Worm (Caenorhabditis elegans) whole organism, L1 larva: ENCODE measurements around the gene C56G2.15.

Experiments used
- blmp-1 ChIP-seq: fragments of 150-350 bp; optimal IDR thresholded peaks from 2 replicates; lab custom pipeline; 2014; ENCODE audit warnings: missing biosample characterization, missing genetic modification characterization
- ceh-8 ChIP-seq: fragments of 200-800 bp; sonication (Bioruptor generic); optimal IDR thresholded peaks from 2 replicates; lab custom pipeline; 2018; ENCODE audit warnings: mild to moderate bottlenecking, missing genetic modification characterization, moderate library complexity, missing compliant biosample characterization
- lin-15B ChIP-seq: fragments of 150-350 bp; sonication (generic microtip); optimal IDR thresholded peaks from 3 replicates; lab custom pipeline; 2014; ENCODE audit warnings: missing biosample characterization, missing genetic modification characterization
- nhr-84 ChIP-seq: sonication (generic microtip); optimal IDR thresholded peaks from 2 replicates; lab custom pipeline; 2017; ENCODE audit warnings: missing biosample characterization, missing genetic modification characterization

DNA sequence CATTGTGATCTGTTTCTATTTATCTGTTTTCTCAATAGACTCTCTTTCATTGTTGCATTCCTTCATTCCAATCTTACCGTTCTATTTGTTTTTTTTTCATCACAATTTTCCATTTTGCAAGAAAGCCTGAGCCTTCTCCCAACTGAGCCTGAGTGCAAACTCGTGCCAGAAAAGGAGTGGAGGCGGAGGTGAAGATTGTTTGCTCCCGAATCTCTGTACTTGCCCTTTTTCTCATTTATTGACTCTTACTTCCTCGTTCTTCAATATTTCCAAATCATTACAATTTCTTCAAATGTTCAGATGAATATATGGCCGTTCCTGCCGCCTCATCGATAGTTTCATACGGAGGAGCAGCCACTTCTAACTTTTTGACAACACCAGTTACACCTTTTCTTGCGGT is 39.1 kb upstream of the C56G2.15 start, which contains the start of gene let-756:
- no peak for TF ChIP-seq ceh-8
- no peak for TF ChIP-seq nhr-84 (tag; lab: Kevin White, UChicago)
- no peak for TF ChIP-seq lin-15B (tag; lab: Kevin White, UChicago)
- no peak for TF ChIP-seq blmp-1 (tag; lab: Kevin White, UChicago)
